Worm (Caenorhabditis elegans): ENCODE data around the gene epac-1.

epac-1 gene

ce11 chrIII:10188912-10189311, at the start of gene epac-1:
TSS of gene epac-1 (plus strand) at chrIII:10189212.
- TF ChIP-seq hmg-1.1 (GFP tag; IDR thresholded peaks at IDR 0.05) (no peak), dmd-9 (GFP tag; IDR thresholded peaks at IDR 0.05) (no peak), fos-1 (tag; optimal IDR thresholded peaks at IDR 0.05) (no peak), unc-62 (GFP tag; optimal IDR thresholded peaks at IDR 0.05 in 1 of 2) (no peak), unc-62 (tag; optimal IDR thresholded peaks at IDR 0.05) (no peak)

ce11 chrIII:10140732-10141131, 48.3 kb upstream of the epac-1 start, which contains the start of gene K08E5.6:
TSS of gene K08E5.6 (plus strand) at chrIII:10141032.
- TF ChIP-seq lin-13 (GFP tag; optimal IDR thresholded peaks at IDR 0.05) (no peak), lin-29 (GFP tag; IDR thresholded peaks at IDR 0.05) (no peak), nhr-41 (GFP tag; IDR thresholded peaks at IDR 0.05) (no peak), lim-7 (GFP tag; IDR thresholded peaks at IDR 0.05) (no peak), zag-1 (tag; optimal IDR thresholded peaks at IDR 0.05) (no peak), T20F7.1 (GFP tag; optimal IDR thresholded peaks at IDR 0.05) (no peak), Y105C5A.15 (GFP tag; IDR thresholded peaks at IDR 0.05) (no peak), unc-130 (GFP tag; optimal IDR thresholded peaks at IDR 0.05) (no peak), hlh-30 (tag; optimal IDR thresholded peaks at IDR 0.05; ENCODE audit: insufficient read depth) (no peak), snpc-4 (tag; optimal IDR thresholded peaks at IDR 0.05) (no peak), pqm-1 (tag; optimal IDR thresholded peaks at IDR 0.05) (no peak)

- TF ChIP-seq zip-2 (tag; optimal IDR thresholded peaks at IDR 0.05): no peak
- no peak for TF ChIP-seq daf-19 (GFP tag; conservative IDR thresholded peaks at IDR 0.05)
- no peak for TF ChIP-seq lin-1 (GFP tag; IDR thresholded peaks at IDR 0.05)
- TF ChIP-seq ceh-28 (tag; optimal IDR thresholded peaks at IDR 0.05): no peak
- TF ChIP-seq dmd-9 (GFP tag; IDR thresholded peaks at IDR 0.05): no peak
- TF ChIP-seq cey-2 (tag; optimal IDR thresholded peaks at IDR 0.05; ENCODE audit: borderline replicate concordance, insufficient read depth): no peak
- TF ChIP-seq ceh-82 (tag; optimal IDR thresholded peaks at IDR 0.05): no peak
- no peak for TF ChIP-seq nhr-25 (tag; optimal IDR thresholded peaks at IDR 0.05; ENCODE audit: borderline replicate concordance, insufficient read depth)
- no peak for TF ChIP-seq nhr-11 (tag; optimal IDR thresholded peaks at IDR 0.05)
- TF ChIP-seq Y5F2A.4 (GFP tag; optimal IDR thresholded peaks at IDR 0.05): no peak
- no peak for TF ChIP-seq mxl-3 (GFP tag; optimal IDR thresholded peaks at IDR 0.05)
- TF ChIP-seq zag-1 (tag; optimal IDR thresholded peaks at IDR 0.05): no peak
- TF ChIP-seq zip-11 (GFP tag; IDR thresholded peaks at IDR 0.05): no peak
- no peak for TF ChIP-seq nhr-10 (tag; optimal IDR thresholded peaks at IDR 0.05)
Observed at ce11 chrIII:10146701-10147100, 42.3 kb upstream of the epac-1 start, which contains the start of gene K08E5.1. TSS of gene K08E5.1 (minus strand) at chrIII:10146801.

- no peak for TF ChIP-seq ZK546.5 (tag; optimal IDR thresholded peaks at IDR 0.05)
- TF ChIP-seq mdl-1 (tag; optimal IDR thresholded peaks at IDR 0.05): no peak
- no peak for TF ChIP-seq rbr-2 (tag; optimal IDR thresholded peaks at IDR 0.05)
- no peak for TF ChIP-seq gei-8 (GFP tag; optimal IDR thresholded peaks at IDR 0.05)
- peak; percentile 94 for TF ChIP-seq aha-1 (tag)
- no peak for TF ChIP-seq sdz-12 (GFP tag; optimal IDR thresholded peaks at IDR 0.05)
Observed at ce11 chrIII:10149910-10150309, 39.1 kb upstream of the epac-1 start.

ce11 chrIII:10150710-10151109, 38.3 kb upstream of the epac-1 start:
- TF ChIP-seq daf-19 (GFP tag; conservative IDR thresholded peaks at IDR 0.05) (no peak), mxl-3 (GFP tag; optimal IDR thresholded peaks at IDR 0.05) (peak; percentile 31), aha-1 (tag) (peak; percentile 98), unc-130 (GFP tag; optimal IDR thresholded peaks at IDR 0.05) (no peak), arid-1 (GFP tag; conservative IDR thresholded peaks at IDR 0.05) (no peak), dmd-6 (GFP tag; IDR thresholded peaks at IDR 0.05) (no peak), aly-2 (tag; optimal IDR thresholded peaks at IDR 0.05) (no peak), nhr-76 (tag; optimal IDR thresholded peaks at IDR 0.05) (no peak), spr-1 (tag; optimal IDR thresholded peaks at IDR 0.05) (no peak), lir-3 (tag; optimal IDR thresholded peaks at IDR 0.05) (no peak), D1046.2 (GFP tag; IDR thresholded peaks at IDR 0.05) (no peak), egl-27 (tag; optimal IDR thresholded peaks at IDR 0.05) (no peak), duxl-1 (tag; optimal IDR thresholded peaks at IDR 0.05; ENCODE audit: poor library complexity) (no peak), hlh-30 (tag; optimal IDR thresholded peaks at IDR 0.05; ENCODE audit: insufficient read depth) (peak; percentile 36), nhr-48 (tag; optimal IDR thresholded peaks at IDR 0.05) (peak; percentile 75), Y5F2A.4 (GFP tag; optimal IDR thresholded peaks at IDR 0.05) (no peak), ceh-82 (tag; optimal IDR thresholded peaks at IDR 0.05) (no peak), gei-8 (GFP tag; optimal IDR thresholded peaks at IDR 0.05) (no peak), ztf-7 (tag; optimal IDR thresholded peaks at IDR 0.05) (no peak), nhr-6 (tag; optimal IDR thresholded peaks at IDR 0.05) (no peak)
